Fruit fly (Drosophila melanogaster) whole organism, prepupa: Measurements from ENCODE around the gene CG31272.

ENCODE experiments used
- Blimp-1 ChIP-seq: fragments of 200-800 bp; sonication (Bioruptor generic); optimal IDR thresholded peaks from 3 replicates; lab custom pipeline; 2017; ENCODE audit warnings: missing biosample characterization, missing genetic modification characterization, mild to moderate bottlenecking, moderate library complexity, missing genetic modification reagents
- CG10631 ChIP-seq: fragments of 200-800 bp; sonication (Bioruptor generic); optimal IDR thresholded peaks from 2 replicates; lab custom pipeline; 2016; ENCODE audit warnings: missing biosample characterization, missing genetic modification characterization
- CG11294 ChIP-seq: fragments of 200-800 bp; sonication (Bioruptor generic); IDR thresholded peaks from 2 replicates; pipeline ENCODE4 v1.3.6; 2022; ENCODE audit warnings: missing biosample characterization, missing genetic modification characterization
- CG11762 ChIP-seq: fragments of 200-800 bp; sonication (Bioruptor generic); optimal IDR thresholded peaks from 3 replicates; lab custom pipeline; 2016; ENCODE audit warnings: missing biosample characterization, missing genetic modification characterization; ENCODE audit not compliant: insufficient read depth
- CG15336 ChIP-seq: fragments of 200-800 bp; sonication (Bioruptor generic); IDR thresholded peaks from 2 replicates; pipeline ENCODE4 v1.3.6; 2022; ENCODE audit warnings: missing biosample characterization, missing genetic modification characterization
- CG1621 ChIP-seq: fragments of 200-800 bp; sonication (Bioruptor generic); optimal IDR thresholded peaks from 3 replicates; lab custom pipeline; 2018; ENCODE audit warnings: missing biosample characterization, mild to moderate bottlenecking, missing genetic modification characterization
- CG16779 ChIP-seq: fragments of 200-800 bp; sonication (Bioruptor generic); optimal IDR thresholded peaks from 3 replicates; lab custom pipeline; 2017; ENCODE audit warnings: missing biosample characterization, mild to moderate bottlenecking, missing genetic modification characterization
- CG3032 ChIP-seq: fragments of 200-800 bp; optimal IDR thresholded peaks from 2 replicates; lab custom pipeline; 2019; ENCODE audit warnings: missing biosample characterization, mild to moderate bottlenecking, missing genetic modification characterization, moderate library complexity
- CG31627 ChIP-seq: fragments of 200-800 bp; sonication (Bioruptor generic); optimal IDR thresholded peaks from 3 replicates; lab custom pipeline; 2016; ENCODE audit warnings: missing biosample characterization, missing genetic modification characterization
- CG32006 ChIP-seq: fragments of 200-800 bp; sonication (Bioruptor generic); optimal IDR thresholded peaks from 3 replicates; lab custom pipeline; 2017; ENCODE audit warnings: missing biosample characterization, mild to moderate bottlenecking, missing genetic modification characterization
- CG34406 ChIP-seq: fragments of 200-800 bp; sonication (Bioruptor generic); optimal IDR thresholded peaks from 3 replicates; lab custom pipeline; 2016; ENCODE audit warnings: missing biosample characterization, missing genetic modification characterization
- CG3919 ChIP-seq: fragments of 200-800 bp; sonication (Bioruptor generic); optimal IDR thresholded peaks from 3 replicates; lab custom pipeline; 2016; ENCODE audit warnings: missing biosample characterization, missing genetic modification characterization
- CG4318 ChIP-seq: fragments of 200-800 bp; sonication (Bioruptor generic); optimal IDR thresholded peaks from 3 replicates; lab custom pipeline; 2017; ENCODE audit warnings: missing biosample characterization, mild to moderate bottlenecking, missing genetic modification characterization
- CG6163 ChIP-seq: fragments of 200-800 bp; sonication (Bioruptor generic); IDR thresholded peaks from 3 replicates; pipeline ENCODE4 v1.3.6; 2022; ENCODE audit warnings: missing biosample characterization, missing genetic modification characterization
- CG6792 ChIP-seq: fragments of 200-800 bp; sonication (Bioruptor generic); optimal IDR thresholded peaks from 3 replicates; lab custom pipeline; 2016; ENCODE audit warnings: missing biosample characterization, missing genetic modification characterization
- CG6808 ChIP-seq: fragments of 200-800 bp; sonication (Bioruptor generic); optimal IDR thresholded peaks from 3 replicates; lab custom pipeline; 2017; ENCODE audit warnings: missing biosample characterization, missing genetic modification characterization, mild to moderate bottlenecking, moderate library complexity, missing genetic modification reagents
- CG7368 ChIP-seq: fragments of 200-800 bp; sonication (Bioruptor generic); optimal IDR thresholded peaks from 3 replicates; lab custom pipeline; 2016; ENCODE audit warnings: missing biosample characterization, missing genetic modification characterization
- CG8119 ChIP-seq: fragments of 200-800 bp; sonication (Bioruptor generic); IDR thresholded peaks from 3 replicates; pipeline ENCODE4 v1.3.6; 2022; ENCODE audit warnings: missing biosample characterization, missing genetic modification characterization
- CG9139 ChIP-seq: fragments of 200-800 bp; sonication (Bioruptor generic); optimal IDR thresholded peaks from 3 replicates; lab custom pipeline; 2017; ENCODE audit warnings: missing biosample characterization, mild to moderate bottlenecking, missing genetic modification characterization
- Eip75B ChIP-seq: fragments of 200-800 bp; sonication (Bioruptor generic); optimal IDR thresholded peaks from 3 replicates; lab custom pipeline; 2016; ENCODE audit warnings: missing biosample characterization, missing genetic modification characterization
- Eip78C ChIP-seq: fragments of 200-800 bp; sonication (Bioruptor generic); peaks from one replicate; lab custom pipeline; 2016; ENCODE audit warnings: missing biosample characterization, missing genetic modification characterization
- Ets96B ChIP-seq: fragments of 200-800 bp; optimal IDR thresholded peaks from 2 replicates; lab custom pipeline; 2019; ENCODE audit warnings: missing biosample characterization, mild to moderate bottlenecking, missing genetic modification characterization, moderate library complexity
- Gug ChIP-seq: fragments of 200-800 bp; sonication (Bioruptor generic); IDR thresholded peaks from 2 replicates; pipeline ENCODE4 v1.3.6; 2022; ENCODE audit warnings: missing biosample characterization, missing genetic modification characterization
- Hr39 ChIP-seq: fragments of 200-800 bp; sonication (Bioruptor generic); optimal IDR thresholded peaks from 2 replicates; lab custom pipeline; 2016; ENCODE audit warnings: missing biosample characterization, missing genetic modification characterization
- Hr4 ChIP-seq: fragments of 200-800 bp; sonication (Bioruptor generic); optimal IDR thresholded peaks from 3 replicates; lab custom pipeline; 2016; ENCODE audit warnings: missing biosample characterization, missing genetic modification characterization
- Lpt ChIP-seq: fragments of 200-800 bp; sonication (Bioruptor generic); optimal IDR thresholded peaks from 3 replicates; lab custom pipeline; 2016; ENCODE audit warnings: missing biosample characterization, missing genetic modification characterization
- Met ChIP-seq: fragments of 200-800 bp; sonication (Bioruptor generic); optimal IDR thresholded peaks from 3 replicates; lab custom pipeline; 2016; ENCODE audit warnings: missing biosample characterization, missing genetic modification characterization
- Sox14 ChIP-seq: fragments of 200-800 bp; sonication (Bioruptor generic); optimal IDR thresholded peaks from 3 replicates; lab custom pipeline; 2016; ENCODE audit warnings: missing biosample characterization, missing genetic modification characterization
- Sox15 ChIP-seq: fragments of 200-800 bp; sonication (Bioruptor generic); optimal IDR thresholded peaks from 3 replicates; lab custom pipeline; 2016; ENCODE audit warnings: missing biosample characterization, missing genetic modification characterization
- achi ChIP-seq: fragments of 200-800 bp; sonication (Bioruptor generic); optimal IDR thresholded peaks from 3 replicates; lab custom pipeline; 2016; ENCODE audit warnings: missing biosample characterization, missing genetic modification characterization
- acj6 ChIP-seq: fragments of 200-800 bp; sonication (Bioruptor generic); optimal IDR thresholded peaks from 3 replicates; lab custom pipeline; 2016; ENCODE audit warnings: missing biosample characterization, missing genetic modification characterization
- cyc ChIP-seq: fragments of 200-800 bp; sonication (Bioruptor generic); optimal IDR thresholded peaks from 3 replicates; lab custom pipeline; 2016; ENCODE audit warnings: missing biosample characterization, missing genetic modification characterization
- esn ChIP-seq: fragments of 200-800 bp; sonication (Bioruptor generic); optimal IDR thresholded peaks from 2 replicates; lab custom pipeline; 2016; ENCODE audit warnings: missing biosample characterization, mild to moderate bottlenecking, missing genetic modification characterization, moderate library complexity
- lz ChIP-seq: fragments of 200-800 bp; sonication (Bioruptor generic); optimal IDR thresholded peaks from 3 replicates; lab custom pipeline; 2016; ENCODE audit warnings: missing biosample characterization, missing genetic modification characterization
- pdm3 ChIP-seq: fragments of 200-800 bp; sonication (Bioruptor generic); optimal IDR thresholded peaks from 3 replicates; lab custom pipeline; 2016; ENCODE audit warnings: missing biosample characterization, missing genetic modification characterization
- salr ChIP-seq, 2 experiments: fragments of 200-800 bp; sonication (Bioruptor generic); optimal IDR thresholded peaks; 3 replicates each; lab custom pipeline; 2016 to 2018; ENCODE audit warnings: missing biosample characterization in 2 of 2, missing genetic modification characterization in 2 of 2, mild to moderate bottlenecking in 1 of 2
- spab ChIP-seq: fragments of 200-800 bp; sonication (Bioruptor generic); optimal IDR thresholded peaks from 2 replicates; lab custom pipeline; 2017; ENCODE audit warnings: missing biosample characterization, mild to moderate bottlenecking, missing genetic modification characterization, missing genetic modification reagents
- vri ChIP-seq: fragments of 200-800 bp; sonication (Bioruptor generic); optimal IDR thresholded peaks from 3 replicates; lab custom pipeline; 2016; ENCODE audit warnings: missing biosample characterization, mild to moderate bottlenecking, missing genetic modification characterization

CG31272 gene

DNA sequence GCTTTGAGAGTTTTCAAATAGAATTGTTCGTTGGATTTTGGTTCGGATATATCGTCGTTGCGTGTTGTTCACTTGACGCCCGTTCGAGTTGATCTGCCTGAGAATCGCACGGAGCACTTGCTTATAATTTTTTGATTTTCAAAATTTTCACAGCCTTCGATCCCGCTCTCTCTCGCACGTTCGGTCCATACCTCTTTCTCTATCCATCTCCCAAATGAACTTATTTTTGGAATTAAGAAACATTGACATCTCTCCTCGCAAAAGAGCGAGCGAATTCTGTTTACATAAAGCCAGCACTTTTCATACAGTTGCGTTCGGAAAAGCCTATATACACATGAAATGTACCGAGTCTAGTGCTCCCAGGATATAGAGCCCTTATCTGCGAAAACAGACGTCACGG lies 18.1 kb upstream of the CG31272 start, which contains the start of the genes CG45076, CG45078 and fau:
CG45076 (minus strand) TSS at position 101 of the 400 bp plus-strand sequence.
CG45078 (minus strand) TSS at position 101 of the 400 bp plus-strand sequence.
fau (minus strand) TSS at position 101 of the 400 bp plus-strand sequence.
- TF ChIP-seq CG16779 (tag; lab: Kevin White, UChicago) (no peak), CG3032 (no peak), Eip78C (GFP tag; lab: Kevin White, UChicago) (peak; percentile 49), esn (GFP tag; lab: Kevin White, UChicago) (no peak), salr (GFP tag; optimal IDR thresholded peaks at IDR 0.05; lab: Kevin White, UChicago) (no peak), CG9139 (GFP tag; lab: Kevin White, UChicago) (no peak)

DNA sequence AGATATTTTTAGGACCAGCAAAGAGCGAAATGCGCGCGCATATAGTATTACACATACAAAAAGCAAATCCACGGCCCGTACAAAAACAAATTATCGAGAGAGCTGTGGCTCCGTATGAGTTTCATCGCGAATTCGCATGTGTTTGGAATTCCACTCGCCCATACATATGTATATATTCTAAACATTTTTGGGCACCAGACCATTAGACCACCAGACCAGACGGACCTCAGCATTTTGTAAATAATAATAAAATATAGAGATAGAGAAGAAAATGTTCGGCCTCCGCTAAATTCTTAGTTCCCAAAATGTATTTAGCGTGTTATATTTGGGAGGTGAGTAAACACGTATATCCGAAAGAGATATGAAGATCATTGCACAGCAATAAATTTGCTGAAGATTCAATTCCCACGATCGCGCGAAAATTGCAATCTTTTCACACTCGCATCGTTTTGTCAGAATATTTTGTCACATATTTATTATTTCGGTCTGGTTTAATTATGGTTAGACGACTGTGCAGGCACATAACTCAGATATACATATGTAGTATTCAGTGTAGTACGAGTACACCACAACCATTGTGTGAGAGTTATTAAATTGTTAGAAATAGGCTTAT lies 17.0 kb upstream of the CG31272 start:
- TF ChIP-seq CG4318 (GFP tag; lab: Kevin White, UChicago) (no peak), Sox15 (no peak), CG6163 (GFP tag; lab: Robert Waterston, UW) (no peak), CG15336 (no peak), acj6 (no peak), CG1621 (tag; lab: Kevin White, UChicago) (no peak), CG11762 (GFP tag; lab: Kevin White, UChicago) (no peak), CG34406 (GFP tag; lab: Kevin White, UChicago) (no peak), lz (GFP tag; lab: Kevin White, UChicago) (no peak), CG16779 (tag; lab: Kevin White, UChicago) (no peak), spab (GFP tag; lab: Kevin White, UChicago) (no peak), CG3919 (GFP tag; lab: Kevin White, UChicago) (no peak), CG8119 (GFP tag; lab: Robert Waterston, UW) (no peak), CG7368 (no peak), CG9139 (GFP tag; lab: Kevin White, UChicago) (no peak)
- TF ChIP-seq, all 60 proteins: peak for 0

DNA sequence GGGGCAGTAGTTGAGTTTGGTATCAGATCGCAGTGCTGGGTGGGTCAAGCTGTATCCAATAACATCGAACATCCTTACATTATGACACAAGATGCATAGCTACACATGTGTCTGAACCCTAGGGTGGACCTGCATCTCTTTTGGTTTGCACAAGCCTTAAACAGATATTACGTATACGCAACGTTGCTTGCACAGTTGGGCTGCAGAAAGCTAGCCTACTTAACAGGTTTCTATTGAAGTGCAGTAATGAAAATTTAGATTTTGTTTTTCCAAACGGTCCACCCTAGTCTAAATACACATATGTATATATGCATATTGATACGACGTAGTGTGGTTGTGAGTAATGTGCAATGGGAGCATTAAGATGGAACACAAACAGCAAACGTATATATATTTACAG lies 16.0 kb upstream of the CG31272 start:
- TF ChIP-seq CG3919 (GFP tag; lab: Kevin White, UChicago): no peak
- no peak for TF ChIP-seq achi (GFP tag; lab: Kevin White, UChicago)
- TF ChIP-seq cyc: peak; percentile 26
- TF ChIP-seq Gug (GFP tag; lab: Robert Waterston, UW): no peak
- TF ChIP-seq Ets96B (tag; lab: Kevin White, UChicago): no peak
- peak; percentile 34 for TF ChIP-seq Sox14 (GFP tag; lab: Kevin White, UChicago)
- TF ChIP-seq Hr39 (GFP tag; lab: Kevin White, UChicago): peak; percentile 21
- TF ChIP-seq CG3032: no peak
- TF ChIP-seq CG10631: no peak
- peak; percentile 9 for TF ChIP-seq Lpt (GFP tag; lab: Kevin White, UChicago)
- TF ChIP-seq CG11294 (GFP tag; lab: Robert Waterston, UW): peak; percentile 42; the same call in 1 of the 2 replicates
- TF ChIP-seq CG32006 (GFP tag; lab: Kevin White, UChicago): no peak
- peak; percentile 40 for TF ChIP-seq pdm3 (GFP tag; lab: Kevin White, UChicago)
- peak; percentile 26 for TF ChIP-seq acj6
- TF ChIP-seq CG7368: no peak
- TF ChIP-seq Hr4 (GFP tag; lab: Kevin White, UChicago): peak; percentile 36
- TF ChIP-seq CG31627: peak; percentile 41
- TF ChIP-seq Eip75B: peak; percentile 52
- TF ChIP-seq CG8119 (GFP tag; lab: Robert Waterston, UW): peak; percentile 56; the same call in 2 of the 3 replicates
- TF ChIP-seq lz (GFP tag; lab: Kevin White, UChicago): peak; percentile 12
- TF ChIP-seq CG11762 (GFP tag; lab: Kevin White, UChicago): peak; percentile 23
- TF ChIP-seq Blimp-1 (GFP tag; lab: Kevin White, UChicago): no peak
- TF ChIP-seq vri (GFP tag; lab: Kevin White, UChicago): no peak
- peak; percentile 2 for TF ChIP-seq CG6792 (GFP tag; lab: Kevin White, UChicago)
- no peak for TF ChIP-seq CG16779 (tag; lab: Kevin White, UChicago)
- TF ChIP-seq CG6808 (GFP tag; lab: Kevin White, UChicago): no peak
- TF ChIP-seq Met (GFP tag; lab: Kevin White, UChicago): no peak
- TF ChIP-seq CG15336: peak; percentile 67
- no peak for TF ChIP-seq CG1621 (tag; lab: Kevin White, UChicago)
- TF ChIP-seq, all 60 proteins: peak for 15
